Worm (Caenorhabditis elegans): ENCODE data around the gene unc-61.

The unc-61 gene

DNA sequence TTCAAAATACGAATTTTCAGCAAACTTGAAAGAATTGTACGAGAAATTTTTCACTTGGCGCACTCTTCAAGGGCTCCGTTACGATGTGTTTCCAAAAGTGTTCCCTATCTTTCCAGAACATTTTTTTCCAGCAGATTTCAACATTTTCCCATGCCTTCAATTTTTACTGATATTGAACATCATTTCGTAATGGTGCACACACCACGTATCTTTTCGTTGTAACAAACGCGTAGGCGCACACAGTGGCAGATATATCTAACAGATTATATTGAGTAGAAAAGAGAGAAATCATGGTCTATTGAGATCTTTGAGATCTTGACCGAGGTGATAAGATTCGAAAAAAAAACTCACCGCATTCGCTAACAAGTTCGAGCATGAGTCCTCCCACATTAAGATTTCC, 38.3 kb downstream of the unc-61 start:
- TF ChIP-seq unc-30 (tag; optimal IDR thresholded peaks at IDR 0.05) (no peak), C34B4.2 (tag; optimal IDR thresholded peaks at IDR 0.05) (no peak), grh-1 (GFP tag; IDR thresholded peaks at IDR 0.05) (no peak), rnt-1 (tag; optimal IDR thresholded peaks at IDR 0.05) (peak; percentile 22), F16B12.6 (tag; optimal IDR thresholded peaks at IDR 0.05) (no peak), C16A3.4 (tag; optimal IDR thresholded peaks at IDR 0.05) (no peak), dsc-1 (tag; optimal IDR thresholded peaks at IDR 0.05) (no peak), pqm-1 (tag; optimal IDR thresholded peaks at IDR 0.05) (no peak), isw-1 (GFP tag; IDR thresholded peaks at IDR 0.05) (no peak), xbp-1 (tag; optimal IDR thresholded peaks at IDR 0.05) (no peak), pag-3 (tag; optimal IDR thresholded peaks at IDR 0.05; ENCODE audit: borderline replicate concordance, insufficient read depth) (peak; percentile 71), hlh-17 (GFP tag; optimal IDR thresholded peaks at IDR 0.05; ENCODE audit: borderline replicate concordance) (no peak), snpc-4 (tag; optimal IDR thresholded peaks at IDR 0.05) (no peak)

DNA sequence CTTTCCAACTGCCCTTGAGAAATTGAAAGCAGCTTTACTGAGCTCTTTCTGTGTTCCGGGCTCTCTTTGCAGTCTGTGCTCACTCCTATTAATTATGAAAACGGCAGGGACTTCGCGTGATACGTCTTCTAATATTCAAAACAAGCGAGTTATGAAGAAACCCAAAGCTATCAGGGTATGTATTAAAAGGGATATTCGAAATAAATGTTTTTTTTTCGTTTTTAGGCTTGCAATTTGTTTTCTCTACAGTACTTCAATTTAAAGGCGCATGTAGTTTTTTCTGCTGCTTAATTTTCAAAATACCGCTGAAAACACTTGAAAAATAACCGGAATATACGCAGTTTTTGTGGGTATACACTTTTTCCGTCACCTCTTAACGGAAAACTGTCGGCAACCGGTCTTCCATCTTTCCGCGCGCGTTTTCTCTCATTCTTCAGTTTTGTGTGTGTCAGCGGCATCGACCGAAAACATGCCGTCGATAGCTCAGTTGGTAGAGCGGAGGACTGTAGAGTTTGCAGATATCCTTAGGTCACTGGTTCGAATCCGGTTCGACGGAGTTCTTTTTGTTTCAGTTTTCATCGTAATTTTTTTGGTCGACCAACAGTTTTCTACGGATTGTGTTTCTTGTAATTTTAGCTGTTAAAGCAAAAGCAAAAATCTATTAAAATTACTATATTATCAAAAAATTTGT, 44.8 kb downstream of the unc-61 start, which contains the start of gene gasr-8:
Gene gasr-8 (plus strand): TSS at position 51 of the 691 bp plus-strand sequence.
- TF ChIP-seq lir-3 (tag; optimal IDR thresholded peaks at IDR 0.05; ENCODE audit: poor library complexity), result no peak
- TF ChIP-seq ceh-8 (GFP tag; optimal IDR thresholded peaks at IDR 0.05), result no peak
- TF ChIP-seq dpl-1 (GFP tag; optimal IDR thresholded peaks at IDR 0.05), result no peak
- TF ChIP-seq nhr-71 (tag; optimal IDR thresholded peaks at IDR 0.05), result no peak
- no peak for TF ChIP-seq fkh-4 (tag; optimal IDR thresholded peaks at IDR 0.05; ENCODE audit: borderline replicate concordance)
- no peak for TF ChIP-seq vab-15 (tag; optimal IDR thresholded peaks at IDR 0.05)
- peak; percentile 54 for TF ChIP-seq fkh-8 (tag; optimal IDR thresholded peaks at IDR 0.05)
- no peak for TF ChIP-seq fos-1 (tag; optimal IDR thresholded peaks at IDR 0.05)
- no peak for TF ChIP-seq alr-1 (tag; optimal IDR thresholded peaks at IDR 0.05; ENCODE audit: borderline replicate concordance)
- TF ChIP-seq nhr-85 (tag), result peak; percentile 20
- no peak for TF ChIP-seq unc-98 (GFP tag; IDR thresholded peaks at IDR 0.05)
- no peak for TF ChIP-seq nhr-11 (tag; optimal IDR thresholded peaks at IDR 0.05)
- TF ChIP-seq dsc-1 (tag; optimal IDR thresholded peaks at IDR 0.05), result no peak
- TF ChIP-seq lin-15B (tag; optimal IDR thresholded peaks at IDR 0.05), result no peak
- no peak for TF ChIP-seq unc-30 (tag; optimal IDR thresholded peaks at IDR 0.05)
- TF ChIP-seq unc-62 (GFP tag; optimal IDR thresholded peaks at IDR 0.05), result no peak
- no peak for TF ChIP-seq tlp-1 (tag; optimal IDR thresholded peaks at IDR 0.05)
- TF ChIP-seq blmp-1 (tag; optimal IDR thresholded peaks at IDR 0.05), result no peak
- TF ChIP-seq nhr-84 (tag; optimal IDR thresholded peaks at IDR 0.05), result no peak
- no peak for TF ChIP-seq nhr-76 (tag; optimal IDR thresholded peaks at IDR 0.05)
- TF ChIP-seq efl-1 (optimal IDR thresholded peaks at IDR 0.05), result no peak
- TF ChIP-seq efl-1 (GFP tag; optimal IDR thresholded peaks at IDR 0.05 in 1 of 2), result peak in 1 of 2 experiments; percentile 41
- no peak for TF ChIP-seq ama-1 (optimal IDR thresholded peaks at IDR 0.05)
- no peak for TF ChIP-seq lsy-2 (tag; optimal IDR thresholded peaks at IDR 0.05)
- no peak for TF ChIP-seq lin-13 (GFP tag; optimal IDR thresholded peaks at IDR 0.05)
- no peak for TF ChIP-seq C16A3.4 (tag; optimal IDR thresholded peaks at IDR 0.05)
- no peak for TF ChIP-seq mab-9 (GFP tag; IDR thresholded peaks at IDR 0.05)
- no peak for TF ChIP-seq sptf-1 (tag; optimal IDR thresholded peaks at IDR 0.05)
- TF ChIP-seq lin-35 (GFP tag; optimal IDR thresholded peaks at IDR 0.05), result peak in 1 of 2 experiments; percentile 16
- TF ChIP-seq egl-13 (tag; optimal IDR thresholded peaks at IDR 0.05), result no peak
- no peak for TF ChIP-seq swsn-7 (tag; optimal IDR thresholded peaks at IDR 0.05)
- no peak for TF ChIP-seq F16B12.6 (tag; optimal IDR thresholded peaks at IDR 0.05)
- no peak for TF ChIP-seq aly-2 (tag; optimal IDR thresholded peaks at IDR 0.05)
- TF ChIP-seq ceh-63 (GFP tag; optimal IDR thresholded peaks at IDR 0.05), result no peak
- no peak for TF ChIP-seq ztf-4 (tag; optimal IDR thresholded peaks at IDR 0.05)
